Fruit fly (Drosophila melanogaster) Kc167 (cell line): ENCODE measurements around the gene CG18179.

Experiments used
- Myc ChIP-seq: fragments of >200 bp; optimal IDR thresholded peaks from 2 replicates; lab custom pipeline; 2017; ENCODE audit warnings: missing external identifiers
- Sin3A ChIP-seq: fragments of >200 bp; optimal IDR thresholded peaks from 2 replicates; lab custom pipeline; 2018; ENCODE audit warnings: missing external identifiers
- h ChIP-seq: fragments of >200 bp; optimal IDR thresholded peaks from 3 replicates; lab custom pipeline; 2018; ENCODE audit warnings: missing external identifiers
- insv ChIP-seq: fragments of >200 bp; optimal IDR thresholded peaks from 3 replicates; lab custom pipeline; 2018; ENCODE audit warnings: missing external identifiers
- psq ChIP-seq: fragments of >200 bp; optimal IDR thresholded peaks from 2 replicates; lab custom pipeline; 2017; ENCODE audit warnings: missing external identifiers
- ttk ChIP-seq: sonication (Bioruptor generic); optimal IDR thresholded peaks from 2 replicates; lab custom pipeline; 2017; ENCODE audit warnings: missing external identifiers

CG18179 gene

DNA sequence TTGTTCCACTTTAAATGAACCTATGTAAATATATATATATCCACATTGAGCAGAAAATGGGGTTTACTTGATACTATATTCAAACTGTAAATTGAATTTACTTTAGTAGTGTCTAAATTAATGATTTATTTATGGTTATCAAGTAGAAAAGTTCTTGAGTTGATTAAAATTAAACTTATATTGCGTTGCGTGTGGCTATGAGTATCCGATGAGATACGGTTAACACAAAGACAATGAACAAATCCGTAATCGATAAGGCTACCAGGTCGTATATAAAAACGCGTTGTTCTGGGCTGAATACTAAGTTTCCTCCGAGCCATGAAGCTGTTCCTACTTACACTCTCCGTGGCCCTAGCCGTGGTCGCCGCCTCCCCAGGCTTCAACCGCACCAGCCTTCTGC is at the start of gene CG18179:
TSS of gene CG18179 (plus strand) at position 301 of the 400 bp plus-strand sequence.
- TF ChIP-seq insv (lab: Kevin White, UChicago) (no peak), Myc (no peak), Sin3A (no peak)

DNA sequence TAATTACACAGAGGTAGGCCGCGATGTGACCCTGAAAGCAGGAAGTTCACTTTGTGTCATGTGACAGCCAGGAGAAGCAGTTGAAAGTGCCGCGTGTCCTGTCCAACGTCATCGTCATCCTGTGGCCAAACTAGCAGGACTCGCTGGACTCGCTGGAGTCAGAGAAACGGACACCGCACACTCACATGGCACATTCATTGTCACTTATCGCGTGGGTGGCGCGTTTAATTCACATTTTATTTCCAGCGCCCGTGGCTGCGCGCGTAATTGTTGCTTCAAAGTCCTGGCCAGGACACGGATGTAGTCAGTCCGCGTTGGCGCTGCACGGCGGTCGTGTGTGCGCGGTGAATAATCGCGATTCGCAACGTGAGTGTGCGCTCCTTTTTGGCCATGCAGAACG is 41.6 kb upstream of the CG18179 start, which contains the start of gene Tmc:
TSS of gene Tmc (plus strand) at position 301 of the 400 bp plus-strand sequence.
- TF ChIP-seq Myc (no peak), psq (lab: Kevin White, UChicago) (no peak), Sin3A (no peak), insv (lab: Kevin White, UChicago) (no peak), h (no peak), ttk (lab: Kevin White, UChicago) (no peak)

DNA sequence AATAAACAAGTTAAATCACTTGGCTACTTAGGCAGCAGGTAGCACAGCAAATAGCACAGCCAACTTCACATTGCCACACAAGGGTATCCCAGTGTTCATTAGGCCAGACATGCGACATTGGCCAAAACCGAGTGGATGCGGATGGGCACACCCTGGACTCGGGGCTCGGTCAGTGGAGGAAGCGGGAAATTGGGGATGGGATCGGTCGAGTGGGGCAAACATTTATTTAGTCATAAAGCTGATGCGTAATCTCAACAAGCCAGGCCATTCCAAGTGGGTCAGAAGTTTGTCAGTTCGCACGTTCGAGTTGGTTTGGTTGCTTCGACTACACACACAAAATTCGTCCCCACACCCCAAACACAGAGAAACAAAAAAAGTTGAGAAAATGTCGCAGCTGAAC is 40.4 kb upstream of the CG18179 start, which contains the start of gene CG3222:
TSS of gene CG3222 (plus strand) at position 301 of the 400 bp plus-strand sequence.
- TF ChIP-seq Sin3A (no peak), insv (lab: Kevin White, UChicago) (no peak), Myc (no peak), h (no peak), psq (lab: Kevin White, UChicago) (no peak), ttk (lab: Kevin White, UChicago) (no peak)

DNA sequence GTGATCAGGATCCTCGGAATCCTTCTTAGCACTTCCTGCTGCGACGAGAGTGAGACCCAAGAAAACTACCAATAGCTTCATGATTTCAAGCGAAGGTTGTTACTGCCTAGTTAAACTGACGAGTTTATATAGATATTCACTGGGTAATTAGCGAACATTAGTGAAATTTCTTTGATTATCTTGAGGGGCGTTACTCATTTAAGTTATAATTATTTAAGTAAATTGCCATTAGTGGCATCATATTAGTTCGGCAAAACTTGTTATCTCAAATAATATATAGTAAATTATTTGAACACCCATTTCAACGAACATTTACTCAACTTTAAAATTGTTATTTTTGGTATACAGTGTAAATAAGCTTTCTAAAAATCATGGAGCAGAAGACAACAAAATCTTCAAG is 37.8 kb upstream of the CG18179 start, which contains the start of the genes CG3088 and CG3306:
TSS of gene CG3088 (minus strand) at position 101 of the 400 bp plus-strand sequence.
TSS of gene CG3306 (plus strand) at position 299 of the 400 bp plus-strand sequence.
- TF ChIP-seq psq (lab: Kevin White, UChicago) (no peak), h (no peak), ttk (lab: Kevin White, UChicago) (no peak), Myc (no peak), Sin3A (no peak), insv (lab: Kevin White, UChicago) (no peak)

DNA sequence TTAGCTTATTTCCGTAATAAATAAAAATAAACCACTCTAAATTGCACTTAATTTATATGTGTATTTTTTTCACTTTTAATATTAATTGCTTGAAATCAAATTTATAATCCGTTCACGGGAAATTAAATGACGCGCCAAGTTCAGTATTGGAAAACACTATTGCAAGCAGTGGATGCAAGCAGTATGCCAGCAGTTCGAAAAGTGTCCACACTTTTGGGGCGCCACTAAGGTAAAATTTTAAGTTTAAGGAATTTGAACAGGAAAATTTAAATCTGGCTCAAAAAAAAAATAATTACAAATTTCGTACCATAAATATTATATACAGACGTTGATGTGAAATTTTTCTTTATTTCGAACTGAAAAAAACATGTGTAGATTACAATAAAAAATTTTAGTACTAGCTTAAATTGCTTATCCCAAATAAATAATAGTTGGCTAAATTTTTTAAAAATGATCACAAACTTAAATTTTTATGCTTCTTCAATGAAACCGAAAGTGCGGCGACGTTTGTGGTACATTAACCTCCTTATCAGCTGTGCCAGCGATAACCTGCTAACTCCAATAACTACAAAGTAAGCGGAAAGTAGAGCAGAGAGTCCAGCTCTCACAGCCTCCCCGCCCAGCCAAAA is 25.0 kb upstream of the CG18179 start:
- TF ChIP-seq ttk (lab: Kevin White, UChicago): no peak
- TF ChIP-seq insv (lab: Kevin White, UChicago): no peak
- TF ChIP-seq Myc: no peak
- TF ChIP-seq Sin3A: no peak
- no peak for TF ChIP-seq h
- no peak for TF ChIP-seq psq (lab: Kevin White, UChicago)

DNA sequence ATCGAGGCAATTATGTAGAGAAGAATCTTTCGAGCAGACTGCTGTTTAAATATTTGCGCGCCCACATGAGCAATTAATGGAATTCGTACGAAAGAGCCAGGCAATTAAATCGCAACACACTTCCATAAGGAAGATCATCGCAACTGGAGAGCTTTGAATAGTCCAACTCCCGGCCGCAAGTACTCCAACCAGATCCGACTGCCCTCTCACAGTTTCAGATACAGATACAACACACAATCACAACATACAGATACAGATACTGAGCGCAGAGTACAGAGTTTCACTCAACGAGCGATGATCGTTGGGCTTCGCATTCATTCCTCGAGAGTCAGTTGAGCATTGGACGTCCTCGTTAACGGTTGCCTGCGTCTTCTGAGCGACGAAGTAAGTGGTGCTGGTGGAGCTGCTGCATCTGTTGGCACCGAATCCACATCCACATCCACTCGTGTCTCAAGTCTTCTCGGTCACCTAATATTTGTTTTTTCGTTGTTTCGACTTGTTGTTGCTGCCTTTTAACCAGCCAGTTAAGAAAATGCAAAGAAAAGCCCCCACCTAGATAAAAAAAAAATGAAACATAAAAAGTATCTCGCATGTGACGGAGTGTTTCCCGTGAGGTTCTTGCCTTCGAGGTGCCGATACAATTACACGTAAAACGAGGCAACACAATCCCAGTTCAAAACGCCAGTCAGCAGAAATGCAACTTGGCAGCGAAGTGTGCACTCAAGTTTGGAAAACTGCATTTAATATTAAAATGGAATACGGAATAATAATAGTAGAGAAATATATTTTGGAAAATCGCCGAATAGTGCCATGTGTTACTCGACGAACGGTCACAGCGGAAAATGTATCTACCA is 24.3 kb upstream of the CG18179 start, which contains the start of gene LanB2:
TSS of gene LanB2 (plus strand) at position 326 of the 854 bp plus-strand sequence.
- TF ChIP-seq Myc (no peak), psq (lab: Kevin White, UChicago) (no peak), h (no peak), ttk (lab: Kevin White, UChicago) (no peak), insv (lab: Kevin White, UChicago) (no peak), Sin3A (no peak)

DNA sequence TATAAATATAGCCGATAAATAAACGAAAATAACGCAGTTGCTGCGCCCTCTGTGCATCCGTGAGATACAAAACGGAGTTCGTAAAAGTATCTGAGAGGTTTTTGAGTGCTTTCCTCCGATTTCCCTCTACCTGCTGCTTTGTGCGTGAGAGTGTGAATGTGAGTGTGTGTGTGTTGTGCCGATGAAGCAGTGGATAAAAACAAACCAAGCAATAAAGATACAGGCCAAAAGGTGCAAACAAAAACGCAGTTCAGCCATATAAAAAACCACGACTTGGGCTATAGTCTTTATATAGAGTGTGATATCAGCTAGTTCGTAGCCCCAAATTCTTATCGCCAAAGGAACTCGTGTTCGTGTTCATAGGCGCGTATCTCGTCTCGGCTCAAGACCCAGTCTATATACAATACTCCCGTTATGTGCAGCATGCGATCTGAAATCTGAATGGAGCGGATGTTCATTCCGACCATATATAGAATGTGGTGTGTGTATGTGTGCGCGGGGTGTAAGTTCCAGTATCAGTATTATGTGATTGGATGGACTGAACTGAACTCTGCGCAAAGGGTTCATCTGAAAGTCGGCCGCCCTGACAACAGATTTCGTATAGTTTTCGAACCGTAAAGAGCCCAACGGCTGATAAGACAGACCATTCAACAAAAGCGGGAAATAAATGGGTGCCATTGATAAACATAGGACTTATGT is 23.5 kb upstream of the CG18179 start:
- no peak for TF ChIP-seq psq (lab: Kevin White, UChicago)
- TF ChIP-seq insv (lab: Kevin White, UChicago): no peak
- no peak for TF ChIP-seq Sin3A
- no peak for TF ChIP-seq ttk (lab: Kevin White, UChicago)
- no peak for TF ChIP-seq Myc
- no peak for TF ChIP-seq h

DNA sequence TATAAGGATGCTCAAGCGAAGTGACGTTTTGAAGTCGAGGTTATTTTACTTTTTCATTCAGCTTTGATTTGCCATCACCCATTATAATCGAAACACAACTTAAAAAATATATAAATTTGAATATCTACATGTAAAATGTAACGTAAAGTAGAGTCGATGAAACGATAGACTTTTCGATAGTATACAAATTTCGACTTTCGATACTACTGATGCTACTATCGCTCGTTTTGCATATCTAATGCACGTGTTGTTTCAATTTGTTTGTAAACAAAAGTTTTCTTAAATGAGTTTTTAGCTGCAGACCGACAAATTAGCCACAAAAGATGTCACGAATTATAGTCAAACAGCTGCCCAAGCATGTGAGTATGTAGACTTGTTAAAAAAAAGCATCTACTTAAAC is 15.1 kb upstream of the CG18179 start, which contains the start of gene CG3335:
TSS of gene CG3335 (plus strand) at position 224 of the 400 bp plus-strand sequence.
- no peak for TF ChIP-seq Myc
- TF ChIP-seq Sin3A: no peak

DNA sequence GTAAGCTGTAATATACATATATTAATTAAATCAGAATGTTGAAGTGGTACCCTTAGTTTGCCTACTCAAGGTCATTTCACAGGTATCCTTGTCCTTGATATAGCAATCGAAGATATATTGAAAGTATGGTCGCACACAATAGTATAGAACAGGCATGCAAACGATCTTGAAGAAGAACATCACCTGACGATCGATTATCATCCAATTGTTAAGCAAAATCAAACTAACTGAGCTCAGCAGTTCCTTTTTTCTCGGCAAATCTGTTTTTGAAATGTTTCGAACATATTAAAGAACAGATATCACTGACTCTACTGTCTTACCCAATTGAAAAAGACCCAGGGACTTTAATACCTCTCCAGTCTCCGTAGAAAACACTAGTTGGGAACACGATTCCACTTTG is 10.7 kb upstream of the CG18179 start, which contains the start of gene Cyp40:
TSS of gene Cyp40 (plus strand) at position 301 of the 400 bp plus-strand sequence.
- TF ChIP-seq psq (lab: Kevin White, UChicago): no peak
- TF ChIP-seq Sin3A: no peak
- TF ChIP-seq h: no peak
- TF ChIP-seq Myc: no peak
- TF ChIP-seq ttk (lab: Kevin White, UChicago): no peak
- no peak for TF ChIP-seq insv (lab: Kevin White, UChicago)

DNA sequence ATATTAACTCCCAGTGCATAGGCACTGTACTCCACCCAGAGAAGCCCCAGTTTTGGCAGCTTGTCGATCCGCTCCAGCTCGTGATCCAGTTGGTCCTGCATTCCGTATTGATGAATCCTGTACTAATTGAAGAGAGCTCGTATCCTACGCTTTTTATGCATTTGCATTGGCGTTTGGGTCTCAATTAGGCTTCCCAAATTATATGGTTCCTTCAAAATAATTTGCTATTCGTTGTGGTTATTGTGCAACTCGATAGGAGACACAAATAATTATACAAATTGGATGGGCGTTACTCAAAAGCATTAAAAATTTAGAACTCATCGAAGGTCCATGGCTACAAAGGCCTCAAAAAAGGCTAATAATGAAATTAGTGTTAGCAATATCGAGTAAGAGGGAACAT is 10.0 kb upstream of the CG18179 start, which contains the start of gene Or67b:
TSS of gene Or67b (minus strand) at position 101 of the 400 bp plus-strand sequence.
- TF ChIP-seq ttk (lab: Kevin White, UChicago) (no peak), Sin3A (no peak), insv (lab: Kevin White, UChicago) (no peak), psq (lab: Kevin White, UChicago) (no peak), Myc (no peak), h (no peak)

DNA sequence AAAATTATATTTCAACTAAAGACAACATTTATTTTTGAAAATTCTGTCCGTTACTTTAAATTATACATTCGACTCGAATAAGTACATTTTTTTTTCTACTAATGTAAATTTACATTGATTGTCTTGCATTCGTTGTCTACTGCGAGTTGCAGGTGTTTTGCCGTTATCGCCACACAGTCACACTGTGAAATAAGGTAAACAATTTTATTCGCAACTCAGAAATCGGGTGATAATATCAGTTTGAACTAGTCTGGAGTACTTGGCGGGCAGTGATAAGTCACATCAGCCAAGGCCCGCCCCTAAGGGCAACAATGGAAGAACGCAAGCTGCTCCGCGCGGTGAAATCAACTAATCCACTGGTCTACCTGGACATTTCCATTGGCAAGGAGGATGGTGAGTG is 9.2 kb upstream of the CG18179 start:
- no peak for TF ChIP-seq Myc
- no peak for TF ChIP-seq Sin3A
- no peak for TF ChIP-seq insv (lab: Kevin White, UChicago)
- TF ChIP-seq ttk (lab: Kevin White, UChicago): no peak
- TF ChIP-seq psq (lab: Kevin White, UChicago): no peak
- no peak for TF ChIP-seq h

DNA sequence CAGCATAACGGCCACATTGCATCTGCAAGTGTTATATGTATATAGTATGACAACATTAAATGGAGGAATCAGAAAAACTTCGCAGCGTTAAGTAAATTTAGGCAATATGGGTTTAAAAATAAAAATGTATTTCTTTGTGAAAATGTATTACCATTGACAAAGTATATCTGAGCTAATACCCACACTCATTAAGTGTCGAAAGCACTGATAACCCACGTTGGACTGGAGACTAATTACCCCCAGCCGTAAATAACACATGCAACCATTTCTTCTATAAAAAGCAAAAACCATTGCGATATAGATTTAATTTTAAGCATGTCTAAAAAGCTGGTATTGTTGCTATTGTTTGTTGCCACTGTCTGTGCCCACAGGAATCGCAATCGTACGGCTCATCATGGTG is 1.3 kb upstream of the CG18179 start, which contains the start of gene CG8329:
TSS of gene CG8329 (plus strand) at position 301 of the 400 bp plus-strand sequence.
- TF ChIP-seq h: no peak
- TF ChIP-seq insv (lab: Kevin White, UChicago): no peak
- no peak for TF ChIP-seq Sin3A
- TF ChIP-seq psq (lab: Kevin White, UChicago): no peak
- TF ChIP-seq ttk (lab: Kevin White, UChicago): no peak
- TF ChIP-seq Myc: no peak
